Fruit fly (Drosophila melanogaster): ENCODE measurements around the gene CG13308.

Gene CG13308

DNA sequence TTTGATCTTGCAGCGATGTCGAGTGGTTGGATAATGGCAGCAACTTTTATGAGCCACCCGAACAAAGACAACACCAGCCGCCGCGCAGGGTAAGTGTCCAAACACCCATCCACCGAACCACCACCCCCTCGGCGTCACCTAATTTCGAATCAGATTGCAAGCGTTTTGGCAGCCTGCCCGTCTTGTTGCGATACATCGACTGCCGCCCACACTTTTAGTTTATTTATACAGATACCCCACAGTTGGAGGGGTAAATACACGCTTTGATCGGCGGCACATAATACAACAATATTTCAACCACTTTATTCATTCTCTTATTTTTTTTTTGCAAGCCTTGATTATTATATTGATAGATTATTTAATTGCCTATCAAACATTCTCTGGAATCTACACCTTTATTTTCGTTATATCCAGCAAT is 45.3 kb upstream of the CG13308 start (continued):
- peak; percentile 96 for TF ChIP-seq sr (GFP tag; IDR thresholded peaks at IDR 0.05)
- TF ChIP-seq sug (tag; optimal IDR thresholded peaks at IDR 0.05), result no peak
- TF ChIP-seq CG18476 (GFP tag; optimal IDR thresholded peaks at IDR 0.05), result no peak
- TF ChIP-seq Myb (GFP tag; optimal IDR thresholded peaks at IDR 0.05), result no peak
- peak; percentile 60 for TF ChIP-seq gem (tag; optimal IDR thresholded peaks at IDR 0.05)
- no peak for TF ChIP-seq CG17612 (GFP tag; IDR thresholded peaks at IDR 0.05)
- TF ChIP-seq Dll (GFP tag; IDR thresholded peaks at IDR 0.05; ENCODE audit: partially characterized antibody), result 0 out of 4 replicates have a peak, but pooled peaks have one; percentile 46
- TF ChIP-seq Asciz (GFP tag; optimal IDR thresholded peaks at IDR 0.05), result no peak
- TF ChIP-seq emc (GFP tag; optimal IDR thresholded peaks at IDR 0.05), result no peak
- TF ChIP-seq CG11398 (GFP tag; optimal IDR thresholded peaks at IDR 0.05), result peak; percentile 17
- peak; percentile 64; the same call in 2 of the 3 replicates for TF ChIP-seq vnd (GFP tag; IDR thresholded peaks at IDR 0.05; ENCODE audit: partially characterized antibody)
- no peak for TF ChIP-seq usp (GFP tag; optimal IDR thresholded peaks at IDR 0.05)
- no peak for TF ChIP-seq CG14965 (GFP tag; optimal IDR thresholded peaks at IDR 0.05; ENCODE audit: borderline replicate concordance)
- no peak for TF ChIP-seq CG3838 (GFP tag; optimal IDR thresholded peaks at IDR 0.05)
- TF ChIP-seq tna (GFP tag; IDR thresholded peaks at IDR 0.05; ENCODE audit: partially characterized antibody), result peak; percentile 91
- TF ChIP-seq Atf3 (GFP tag; optimal IDR thresholded peaks at IDR 0.05), result no peak
- no peak for TF ChIP-seq Spps (tag; optimal IDR thresholded peaks at IDR 0.05)
- no peak for TF ChIP-seq CG11723 (GFP tag; optimal IDR thresholded peaks at IDR 0.05)
- no peak for TF ChIP-seq caup (GFP tag; optimal IDR thresholded peaks at IDR 0.05; ENCODE audit: severe bottlenecking)
- peak; percentile 40 for TF ChIP-seq Rx (GFP tag; IDR thresholded peaks at IDR 0.05)
- TF ChIP-seq HHEX (GFP tag; optimal IDR thresholded peaks at IDR 0.05), result no peak
- TF ChIP-seq CG8359 (GFP tag; optimal IDR thresholded peaks at IDR 0.05; ENCODE audit: borderline replicate concordance), result no peak
- TF ChIP-seq CG15514 (GFP tag; optimal IDR thresholded peaks at IDR 0.05), result no peak
- no peak for TF ChIP-seq slp2 (GFP tag; optimal IDR thresholded peaks at IDR 0.05)
- TF ChIP-seq en (GFP tag; optimal IDR thresholded peaks at IDR 0.05), result no peak
- TF ChIP-seq CG11560 (tag; IDR thresholded peaks at IDR 0.05), result no peak
- TF ChIP-seq CG34422 (GFP tag; IDR thresholded peaks at IDR 0.05), result peak; percentile 63; the same call in 2 of the 3 replicates
- no peak for TF ChIP-seq pnt (GFP tag; optimal IDR thresholded peaks at IDR 0.05)
- TF ChIP-seq aop (GFP tag; IDR thresholded peaks at IDR 0.05), result no peak
- peak; percentile 55 for TF ChIP-seq CG31441 (GFP tag; IDR thresholded peaks at IDR 0.05)
- no peak; the same call in 1 of the 2 replicates for TF ChIP-seq CG6272 (GFP tag; IDR thresholded peaks at IDR 0.05)
- TF ChIP-seq jing (GFP tag; optimal IDR thresholded peaks at IDR 0.05), result no peak
- no peak for TF ChIP-seq CG5953 (GFP tag; IDR thresholded peaks at IDR 0.05)
- no peak for TF ChIP-seq Fer2 (tag; optimal IDR thresholded peaks at IDR 0.05)
- no peak for TF ChIP-seq CG30431 (GFP tag; optimal IDR thresholded peaks at IDR 0.05)
- no peak for TF ChIP-seq Doc2 (GFP tag; IDR thresholded peaks at IDR 0.05)
- no peak for TF ChIP-seq rib (GFP tag; IDR thresholded peaks at IDR 0.05)
- no peak for TF ChIP-seq tin (GFP tag; optimal IDR thresholded peaks at IDR 0.05)
- no peak for TF ChIP-seq disco-r (GFP tag; optimal IDR thresholded peaks at IDR 0.05)
- peak; percentile 5 for TF ChIP-seq dm (GFP tag; optimal IDR thresholded peaks at IDR 0.05)
- peak; percentile 62 for TF ChIP-seq H2.0 (GFP tag; IDR thresholded peaks at IDR 0.05)
- TF ChIP-seq CG10274 (GFP tag; optimal IDR thresholded peaks at IDR 0.05), result no peak
- peak; percentile 54; the same call in 1 of the 3 replicates for TF ChIP-seq CG17361 (GFP tag; IDR thresholded peaks at IDR 0.05)
- peak; percentile 26 for TF ChIP-seq CG7556 (GFP tag; optimal IDR thresholded peaks at IDR 0.05)
- TF ChIP-seq zf30C (GFP tag; optimal IDR thresholded peaks at IDR 0.05), result no peak
- TF ChIP-seq unpg (GFP tag; optimal IDR thresholded peaks at IDR 0.05), result peak; percentile 45
- TF ChIP-seq run (tag; optimal IDR thresholded peaks at IDR 0.05), result no peak
- peak; percentile 54; the same call in 1 of the 2 replicates for TF ChIP-seq gsb (GFP tag; IDR thresholded peaks at IDR 0.05)
- peak in 1 of 2 experiments; percentile 66 for TF ChIP-seq Hr51 (GFP tag; optimal IDR thresholded peaks at IDR 0.05)
- no peak for TF ChIP-seq MESR4 (GFP tag; optimal IDR thresholded peaks at IDR 0.05)
- peak; percentile 64 for TF ChIP-seq CG9932 (GFP tag; IDR thresholded peaks at IDR 0.05)
